Fruit fly (Drosophila melanogaster) Kc167 (cell line): ENCODE data around the gene TotM.

ENCODE experiments used
- Myc ChIP-seq: fragments of >200 bp; optimal IDR thresholded peaks from 2 replicates; lab custom pipeline; 2017; ENCODE audit warnings: missing external identifiers
- h ChIP-seq: fragments of >200 bp; optimal IDR thresholded peaks from 3 replicates; lab custom pipeline; 2018; ENCODE audit warnings: missing external identifiers
- insv ChIP-seq: fragments of >200 bp; optimal IDR thresholded peaks from 3 replicates; lab custom pipeline; 2018; ENCODE audit warnings: missing external identifiers

DNA sequence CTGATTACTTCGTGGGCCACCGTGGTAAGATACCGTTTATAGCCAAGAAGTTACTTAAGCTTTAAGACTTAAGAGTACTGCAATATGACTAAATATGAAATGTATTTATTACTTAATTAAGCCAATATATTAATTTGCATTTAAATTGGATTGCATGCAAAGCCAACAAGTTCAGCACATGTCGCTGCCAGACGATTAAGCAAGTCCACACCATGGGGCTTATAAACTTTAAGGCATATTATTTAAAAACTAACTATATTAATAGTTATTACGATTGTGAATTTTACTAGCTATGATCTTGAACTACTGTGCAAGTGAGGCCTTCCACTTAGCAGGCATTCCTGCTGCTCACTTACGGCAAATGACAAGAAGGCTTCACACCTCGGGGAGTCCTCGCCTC lies 44.6 kb downstream of the TotM start:
- TF ChIP-seq Myc (lab: Kevin White, UChicago) (no peak), insv (lab: Kevin White, UChicago) (no peak), h (no peak)
